Fruit fly (Drosophila melanogaster): ENCODE measurements around the gene GAA1.
A peak's percentile ranks its signal among the peaks of the same experiment; 100 is the strongest.

The GAA1 gene

dm6 chrX:5896809-5897700 is 23.9 kb upstream of the GAA1 start (continued):
- TF ChIP-seq CG18764 (GFP tag; optimal IDR thresholded peaks at IDR 0.05) = no peak
- TF ChIP-seq Usf (GFP tag; optimal IDR thresholded peaks at IDR 0.05) = no peak
- no peak for TF ChIP-seq CG6272 (GFP tag; IDR thresholded peaks at IDR 0.05)
- peak; percentile 48 for TF ChIP-seq CG10366 (GFP tag; IDR thresholded peaks at IDR 0.05)
- TF ChIP-seq toy (GFP tag; IDR thresholded peaks at IDR 0.05) = no peak
- no peak for TF ChIP-seq ems (GFP tag; optimal IDR thresholded peaks at IDR 0.05)
- peak; percentile 36; the same call in 1 of the 2 replicates for TF ChIP-seq vvl (GFP tag; IDR thresholded peaks at IDR 0.05)
- TF ChIP-seq CG10959 (GFP tag; IDR thresholded peaks at IDR 0.05) = 0 out of 2 replicates have a peak, but pooled peaks have one; percentile 10
- TF ChIP-seq CG42726 (GFP tag; IDR thresholded peaks at IDR 0.05; ENCODE audit: partially characterized antibody) = no peak
- 0 out of 2 replicates have a peak, but pooled peaks have one; percentile 33 for TF ChIP-seq Rx (GFP tag; IDR thresholded peaks at IDR 0.05)
- peak; percentile 20; the same call in 1 of the 3 replicates for TF ChIP-seq tgo (GFP tag; IDR thresholded peaks at IDR 0.05)
- TF ChIP-seq Xbp1 (GFP tag; optimal IDR thresholded peaks at IDR 0.05) = peak; percentile 36
- TF ChIP-seq CG10209 (GFP tag; optimal IDR thresholded peaks at IDR 0.05) = no peak
- TF ChIP-seq Opbp (GFP tag; IDR thresholded peaks at IDR 0.05; ENCODE audit: partially characterized antibody) = no peak
- TF ChIP-seq CG11085 (GFP tag; IDR thresholded peaks at IDR 0.05) = no peak; the same call in 1 of the 2 replicates
- TF ChIP-seq Ada2b (GFP tag; IDR thresholded peaks at IDR 0.05) = 0 out of 2 replicates have a peak, but pooled peaks have one; percentile 4
- no peak for TF ChIP-seq ERR (GFP tag; optimal IDR thresholded peaks at IDR 0.05)
- no peak for TF ChIP-seq CG31388 (GFP tag; optimal IDR thresholded peaks at IDR 0.05)
- TF ChIP-seq CG15011 (GFP tag; optimal IDR thresholded peaks at IDR 0.05) = no peak
- TF ChIP-seq CG4404 (GFP tag; IDR thresholded peaks at IDR 0.05) = no peak
- TF ChIP-seq PHDP (tag; optimal IDR thresholded peaks at IDR 0.05) = peak; percentile 19
- TF ChIP-seq jing (GFP tag; optimal IDR thresholded peaks at IDR 0.05) = no peak
- TF ChIP-seq H2.0 (GFP tag; IDR thresholded peaks at IDR 0.05) = peak; percentile 33; the same call in 1 of the 2 replicates
- 0 out of 2 replicates have a peak, but pooled peaks have one; percentile 40 for TF ChIP-seq ranshi (GFP tag; IDR thresholded peaks at IDR 0.05)
- TF ChIP-seq ac (GFP tag; optimal IDR thresholded peaks at IDR 0.05) = no peak
- no peak for TF ChIP-seq Hey (tag; optimal IDR thresholded peaks at IDR 0.05)
- peak; percentile 33 for TF ChIP-seq CG30403 (GFP tag; optimal IDR thresholded peaks at IDR 0.05)
- no peak for TF ChIP-seq prd (optimal IDR thresholded peaks at IDR 0.05)
- peak; percentile 65; the same call in 2 of the 3 replicates for TF ChIP-seq prd (GFP tag; IDR thresholded peaks at IDR 0.05)
- TF ChIP-seq Doc3 (GFP tag; IDR thresholded peaks at IDR 0.05; ENCODE audit: partially characterized antibody) = no peak
- TF ChIP-seq fd96Cb (tag; optimal IDR thresholded peaks at IDR 0.05) = peak; percentile 11
- TF ChIP-seq BtbVII (GFP tag; optimal IDR thresholded peaks at IDR 0.05) = peak; percentile 6
- TF ChIP-seq Hmx (GFP tag; optimal IDR thresholded peaks at IDR 0.05) = no peak
- TF ChIP-seq repo (GFP tag; optimal IDR thresholded peaks at IDR 0.05) = no peak
- no peak for TF ChIP-seq Oli (tag; optimal IDR thresholded peaks at IDR 0.05)
- TF ChIP-seq CG32532 (GFP tag; IDR thresholded peaks at IDR 0.05) = peak; percentile 13; the same call in 1 of the 2 replicates
- TF ChIP-seq knrl (GFP tag; IDR thresholded peaks at IDR 0.05; ENCODE audit: partially characterized antibody) = no peak
- peak; percentile 39; the same call in 1 of the 2 replicates for TF ChIP-seq slbo (GFP tag; IDR thresholded peaks at IDR 0.05)
- peak; percentile 31; the same call in 1 of the 2 replicates for TF ChIP-seq Rfx (GFP tag; IDR thresholded peaks at IDR 0.05)
- TF ChIP-seq CG7271 (tag; optimal IDR thresholded peaks at IDR 0.05) = no peak
- no peak for TF ChIP-seq Lim3 (GFP tag; IDR thresholded peaks at IDR 0.05)
- no peak for TF ChIP-seq pan (optimal IDR thresholded peaks at IDR 0.05)
- TF ChIP-seq pan (GFP tag; optimal IDR thresholded peaks at IDR 0.05 in 1 of 2, IDR thresholded peaks at IDR 0.05 in 1 of 2) = peak in 1 of 2 experiments; percentile 46
- TF ChIP-seq gem (tag; optimal IDR thresholded peaks at IDR 0.05) = peak; percentile 53
- no peak for TF ChIP-seq gcm (GFP tag; optimal IDR thresholded peaks at IDR 0.05)
- no peak for TF ChIP-seq CG3407 (GFP tag; optimal IDR thresholded peaks at IDR 0.05)
- TF ChIP-seq org-1 (GFP tag; optimal IDR thresholded peaks at IDR 0.05) = no peak
- peak; percentile 51; the same call in 1 of the 2 replicates for TF ChIP-seq HLH3B (GFP tag; IDR thresholded peaks at IDR 0.05)
- TF ChIP-seq Adf1 (GFP tag; IDR thresholded peaks at IDR 0.05) = no peak

Measured in whole organism, embryonic.